Worm (Caenorhabditis elegans) whole organism, L1 larva: ENCODE data around the gene xpf-1.

ENCODE experiments used
- C04F5.9 ChIP-seq: sonication (generic microtip); optimal IDR thresholded peaks from 2 replicates; lab custom pipeline; 2016; ENCODE audit warnings: missing genetic modification characterization, missing compliant biosample characterization
- C34B4.2 ChIP-seq: sonication (generic microtip); optimal IDR thresholded peaks from 2 replicates; lab custom pipeline; 2017; ENCODE audit warnings: mild to moderate bottlenecking, missing genetic modification characterization, missing compliant biosample characterization
- F16B12.6 ChIP-seq: fragments of 150-350 bp; optimal IDR thresholded peaks from 2 replicates; lab custom pipeline; 2014; ENCODE audit warnings: missing biosample characterization, missing genetic modification characterization
- aha-1 ChIP-seq: fragments of 150-350 bp; optimal IDR thresholded peaks from 2 replicates; lab custom pipeline; 2014; ENCODE audit warnings: missing biosample characterization, missing genetic modification characterization
- alr-1 ChIP-seq: fragments of 200-800 bp; sonication (Bioruptor generic); optimal IDR thresholded peaks from 2 replicates; lab custom pipeline; 2018; ENCODE audit warnings: borderline replicate concordance, mild to moderate bottlenecking, missing genetic modification characterization, missing compliant biosample characterization
- aly-2 ChIP-seq: fragments of 150-350 bp; optimal IDR thresholded peaks from 2 replicates; lab custom pipeline; 2014; ENCODE audit warnings: missing biosample characterization, missing genetic modification characterization
- blmp-1 ChIP-seq: fragments of 150-350 bp; optimal IDR thresholded peaks from 2 replicates; lab custom pipeline; 2014; ENCODE audit warnings: missing biosample characterization, missing genetic modification characterization
- ceh-8 ChIP-seq: fragments of 200-800 bp; sonication (Bioruptor generic); optimal IDR thresholded peaks from 2 replicates; lab custom pipeline; 2018; ENCODE audit warnings: mild to moderate bottlenecking, missing genetic modification characterization, moderate library complexity, missing compliant biosample characterization
- ceh-82 ChIP-seq, 3 experiments: fragments of 150-350 bp in 1 of 3; sonication (generic microtip) in 2 of 3; optimal IDR thresholded peaks; 2 replicates each; lab custom pipeline; 2014 to 2017; ENCODE audit warnings: missing biosample characterization in 3 of 3, missing genetic modification characterization in 3 of 3
- ceh-88 ChIP-seq: fragments of 200-800 bp; sonication (Bioruptor generic); IDR thresholded peaks from 2 replicates; pipeline ENCODE4 v1.3.6; 2022; ENCODE audit warnings: missing genetic modification characterization, missing compliant biosample characterization
- ces-1 ChIP-seq: fragments of 150-350 bp; optimal IDR thresholded peaks from 2 replicates; lab custom pipeline; 2014; ENCODE audit warnings: missing biosample characterization, missing genetic modification reagents, missing genetic modification characterization
- dpl-1 ChIP-seq, 3 experiments: fragments of 150-350 bp in 2 of 3; sonication (generic microtip) in 1 of 3; optimal IDR thresholded peaks; 2 replicates each; lab custom pipeline; 2014 to 2017; ENCODE audit warnings: missing biosample characterization in 3 of 3, missing genetic modification characterization in 3 of 3, missing genetic modification reagents in 3 of 3
- efl-3 ChIP-seq: fragments of 200-800 bp; sonication (Bioruptor generic); optimal IDR thresholded peaks from 2 replicates; lab custom pipeline; 2018; ENCODE audit warnings: mild to moderate bottlenecking, missing genetic modification characterization, missing compliant biosample characterization
- egl-13 ChIP-seq: sonication (generic microtip); optimal IDR thresholded peaks from 2 replicates; lab custom pipeline; 2016; ENCODE audit warnings: missing genotype, missing genetic modification reagents, missing genetic modification characterization, missing compliant biosample characterization
- egl-27 ChIP-seq, 2 experiments: fragments of 150-350 bp in 1 of 2; sonication (generic microtip); optimal IDR thresholded peaks; 3 replicates each; lab custom pipeline; 2017 to 2018; ENCODE audit warnings: missing biosample characterization in 2 of 2, missing genetic modification characterization in 2 of 2, missing genetic modification reagents in 2 of 2
- hpl-2 ChIP-seq: fragments of 150-350 bp; optimal IDR thresholded peaks from 2 replicates; lab custom pipeline; 2014; ENCODE audit warnings: missing biosample characterization, missing genetic modification reagents, missing genetic modification characterization
- irx-1 ChIP-seq: sonication (generic microtip); optimal IDR thresholded peaks from 2 replicates; lab custom pipeline; 2016; ENCODE audit warnings: missing genetic modification characterization, missing compliant biosample characterization
- lin-13 ChIP-seq: fragments of 150-350 bp; optimal IDR thresholded peaks from 2 replicates; lab custom pipeline; 2014; ENCODE audit warnings: missing biosample characterization, missing genetic modification reagents, missing genetic modification characterization
- lin-14 ChIP-seq: fragments of 200-800 bp; sonication (Bioruptor generic); optimal IDR thresholded peaks from 2 replicates; lab custom pipeline; 2018; ENCODE audit warnings: mild to moderate bottlenecking, missing genetic modification characterization, moderate library complexity, missing compliant biosample characterization
- lin-15B ChIP-seq: fragments of 150-350 bp; sonication (generic microtip); optimal IDR thresholded peaks from 3 replicates; lab custom pipeline; 2014; ENCODE audit warnings: missing biosample characterization, missing genetic modification characterization
- lir-3 ChIP-seq: sonication (generic microtip); optimal IDR thresholded peaks from 2 replicates; lab custom pipeline; 2016; ENCODE audit warnings: mild to moderate bottlenecking, missing genetic modification characterization, moderate library complexity, missing compliant biosample characterization; ENCODE audit not compliant: poor library complexity
- mab-9 ChIP-seq: fragments of 200-800 bp; sonication (Bioruptor generic); IDR thresholded peaks from 2 replicates; pipeline ENCODE4 v1.3.6; 2022; ENCODE audit warnings: missing genetic modification reagents, missing genetic modification characterization, missing compliant biosample characterization
- mdl-1 ChIP-seq, 2 experiments: fragments of 150-350 bp; optimal IDR thresholded peaks; 2 replicates each; lab custom pipeline; 2014 to 2017; ENCODE audit warnings: missing biosample characterization in 2 of 2, missing genetic modification characterization in 2 of 2, inconsistent platforms in 1 of 2
- mef-2 ChIP-seq: fragments of 150-350 bp; optimal IDR thresholded peaks from 2 replicates; lab custom pipeline; 2014; ENCODE audit warnings: missing biosample characterization, missing genetic modification characterization
- nhr-28 ChIP-seq: fragments of 150-350 bp; optimal IDR thresholded peaks from 2 replicates; lab custom pipeline; 2014; ENCODE audit warnings: missing biosample characterization, missing genetic modification characterization
- nhr-71 ChIP-seq: sonication (generic microtip); optimal IDR thresholded peaks from 2 replicates; lab custom pipeline; 2016; ENCODE audit warnings: mild to moderate bottlenecking, missing genetic modification characterization, moderate library complexity, missing compliant biosample characterization
- nhr-85 ChIP-seq: sonication (generic microtip); peaks from one replicate; lab custom pipeline; 2016; ENCODE audit warnings: missing genetic modification characterization, inconsistent platforms, missing compliant biosample characterization
- pag-3 ChIP-seq: sonication (generic microtip); optimal IDR thresholded peaks from 2 replicates; lab custom pipeline; 2017; ENCODE audit warnings: missing genetic modification characterization, mild to moderate bottlenecking, missing compliant biosample characterization, antibody characterized with exemption, borderline replicate concordance; ENCODE audit not compliant: insufficient read depth
- pax-3 ChIP-seq: fragments of 200-800 bp; sonication (Bioruptor generic); optimal IDR thresholded peaks from 2 replicates; lab custom pipeline; 2018; ENCODE audit warnings: mild to moderate bottlenecking, missing genetic modification characterization, moderate library complexity, missing compliant biosample characterization
- skn-1 ChIP-seq: fragments of 150-350 bp; optimal IDR thresholded peaks from 2 replicates; lab custom pipeline; 2014; ENCODE audit warnings: missing biosample characterization, missing genetic modification characterization
- snpc-4 ChIP-seq: fragments of 150-350 bp; optimal IDR thresholded peaks from 2 replicates; lab custom pipeline; 2014; ENCODE audit warnings: missing biosample characterization, missing genetic modification characterization
- snu-23 ChIP-seq: sonication (generic microtip); optimal IDR thresholded peaks from 2 replicates; lab custom pipeline; 2016; ENCODE audit warnings: missing genetic modification characterization, missing compliant biosample characterization
- sox-4 ChIP-seq: sonication (generic microtip); optimal IDR thresholded peaks from 2 replicates; lab custom pipeline; 2016; ENCODE audit warnings: missing genetic modification characterization, missing compliant biosample characterization
- sptf-1 ChIP-seq: fragments of 150-350 bp; optimal IDR thresholded peaks from 2 replicates; lab custom pipeline; 2014; ENCODE audit warnings: missing biosample characterization, missing genetic modification characterization
- sup-37 ChIP-seq: fragments of 200-800 bp; sonication (Bioruptor generic); optimal IDR thresholded peaks from 2 replicates; lab custom pipeline; 2018; ENCODE audit warnings: mild to moderate bottlenecking, missing genetic modification characterization, missing compliant biosample characterization
- swsn-7 ChIP-seq: sonication (generic microtip); optimal IDR thresholded peaks from 2 replicates; lab custom pipeline; 2016; ENCODE audit warnings: missing genetic modification characterization, missing compliant biosample characterization
- tbx-2 ChIP-seq: sonication (generic microtip); optimal IDR thresholded peaks from 2 replicates; lab custom pipeline; 2016; ENCODE audit warnings: missing genetic modification characterization, missing compliant biosample characterization
- tlp-1 ChIP-seq: fragments of 150-350 bp; optimal IDR thresholded peaks from 2 replicates; lab custom pipeline; 2014; ENCODE audit warnings: missing biosample characterization, missing genetic modification characterization
- unc-130 ChIP-seq: fragments of 150-350 bp; optimal IDR thresholded peaks from 2 replicates; lab custom pipeline; 2017; ENCODE audit warnings: missing biosample characterization, missing genetic modification characterization, inconsistent platforms
- unc-30 ChIP-seq: sonication (generic microtip); optimal IDR thresholded peaks from 2 replicates; lab custom pipeline; 2017; ENCODE audit warnings: missing biosample characterization, missing genetic modification characterization
- unc-86 ChIP-seq: sonication (generic microtip); optimal IDR thresholded peaks from 2 replicates; lab custom pipeline; 2016; ENCODE audit warnings: missing genetic modification characterization, missing compliant biosample characterization
- vab-15 ChIP-seq: sonication (generic microtip); optimal IDR thresholded peaks from 2 replicates; lab custom pipeline; 2017; ENCODE audit warnings: missing genotype, mild to moderate bottlenecking, missing genetic modification characterization, missing compliant biosample characterization
- xbp-1 ChIP-seq: sonication (generic microtip); optimal IDR thresholded peaks from 2 replicates; lab custom pipeline; 2016; ENCODE audit warnings: missing genetic modification characterization, missing compliant biosample characterization
- zag-1 ChIP-seq: fragments of 150-350 bp; optimal IDR thresholded peaks from 2 replicates; lab custom pipeline; 2014; ENCODE audit warnings: missing biosample characterization, missing genetic modification characterization
- ztf-4 ChIP-seq: fragments of 150-350 bp; optimal IDR thresholded peaks from 2 replicates; lab custom pipeline; 2014; ENCODE audit warnings: missing biosample characterization, missing genetic modification characterization

xpf-1 gene

DNA sequence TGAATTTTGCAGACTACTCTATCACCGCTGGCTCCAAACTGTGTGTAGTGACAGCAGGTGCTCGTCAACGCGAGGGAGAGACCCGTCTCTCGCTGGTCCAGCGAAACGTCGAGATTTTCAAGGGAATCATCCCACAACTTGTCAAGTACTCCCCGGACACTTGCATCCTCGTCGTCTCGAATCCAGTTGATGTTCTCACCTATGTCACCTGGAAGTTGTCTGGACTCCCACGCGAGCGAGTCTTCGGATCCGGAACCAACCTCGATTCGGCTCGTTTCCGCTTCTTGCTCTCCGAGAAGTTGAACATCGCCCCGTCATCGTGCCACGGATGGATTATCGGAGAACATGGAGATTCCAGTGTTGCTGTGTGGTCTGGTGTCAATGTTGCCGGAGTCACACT lies 29.6 kb downstream of the xpf-1 start:
- TF ChIP-seq mdl-1 (tag; optimal IDR thresholded peaks at IDR 0.05; lab: Kevin White, UChicago) (no peak), egl-27 (tag; optimal IDR thresholded peaks at IDR 0.05; lab: Kevin White, UChicago) (no peak), sptf-1 (tag; lab: Kevin White, UChicago) (no peak), xbp-1 (no peak), ces-1 (GFP tag; lab: Kevin White, UChicago) (no peak), snpc-4 (tag; lab: Kevin White, UChicago) (no peak)

- TF ChIP-seq irx-1 (tag; lab: Kevin White, UChicago) (no peak), C34B4.2 (tag; lab: Kevin White, UChicago) (no peak), egl-13 (no peak), nhr-71 (tag; lab: Kevin White, UChicago) (peak; percentile 30), sptf-1 (tag; lab: Kevin White, UChicago) (no peak)
Measured at ce11 chrII:11726470-11727106, 30.6 kb downstream of the xpf-1 start, which contains the start of gene F13D12.5. F13D12.5 (plus strand) TSS chrII:11726814.

DNA sequence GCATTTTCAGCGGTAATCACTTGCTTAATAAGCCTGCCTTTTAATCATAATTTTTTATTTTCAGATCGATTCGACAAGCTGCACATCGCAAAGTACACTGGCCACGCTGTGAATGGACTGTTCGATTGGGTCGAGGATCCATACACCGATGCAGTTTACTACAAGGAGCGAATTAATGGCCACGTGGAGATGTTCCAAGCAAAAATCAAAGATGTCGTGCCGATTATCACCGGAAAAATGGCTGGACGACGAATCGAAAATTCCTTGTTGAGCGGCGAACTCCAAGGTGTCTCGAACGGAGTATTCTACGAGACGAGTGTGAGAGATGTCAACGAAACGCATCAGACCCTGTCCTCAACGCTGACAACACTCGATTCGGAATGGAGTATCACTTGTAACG lies 31.5 kb downstream of the xpf-1 start:
- TF ChIP-seq alr-1 (tag; lab: Kevin White, UChicago), result no peak
- no peak for TF ChIP-seq unc-130
- TF ChIP-seq aly-2 (tag; lab: Kevin White, UChicago), result no peak
- no peak for TF ChIP-seq vab-15 (tag; lab: Kevin White, UChicago)
- TF ChIP-seq mef-2, result no peak
- TF ChIP-seq tbx-2, result no peak
- TF ChIP-seq dpl-1 (GFP tag; optimal IDR thresholded peaks at IDR 0.05; lab: Kevin White, UChicago), result no peak
- no peak for TF ChIP-seq unc-86 (tag; lab: Kevin White, UChicago)
- no peak for TF ChIP-seq pax-3
- no peak for TF ChIP-seq hpl-2 (GFP tag; lab: Kevin White, UChicago)
- no peak for TF ChIP-seq blmp-1 (tag; lab: Kevin White, UChicago)
- no peak for TF ChIP-seq C04F5.9
- TF ChIP-seq, all 84 proteins: peak for 0

DNA sequence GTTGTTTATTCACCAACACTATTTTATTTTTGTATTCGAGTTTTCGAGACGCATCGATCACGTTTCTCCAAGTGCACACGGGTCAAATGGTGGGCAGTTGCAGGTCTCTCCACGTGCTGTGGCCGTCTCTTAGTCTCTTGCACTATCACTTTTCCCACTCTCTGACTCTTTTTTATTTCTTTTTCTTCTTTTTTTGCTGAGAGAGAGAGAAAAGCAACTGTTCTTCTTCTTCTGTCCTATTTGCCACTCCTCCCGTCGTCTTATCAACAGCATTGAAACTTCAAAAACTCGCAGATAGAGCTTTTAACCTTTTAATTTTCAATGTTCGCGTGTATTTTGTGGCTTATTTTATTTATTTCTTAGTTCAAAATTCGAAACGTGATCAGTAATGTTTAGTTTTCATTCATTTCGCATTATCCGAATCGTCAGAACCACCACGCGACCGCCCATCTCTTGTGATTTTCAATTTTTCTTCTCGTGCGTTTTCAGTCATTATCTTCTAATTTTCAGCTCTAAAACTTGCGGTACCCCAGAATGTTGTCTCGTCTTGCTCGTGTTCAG lies 32.7 kb downstream of the xpf-1 start, which contains the start of gene alh-8:
Gene alh-8, plus strand, starts transcription at position 511 of the 561 bp plus-strand sequence.
- TF ChIP-seq lin-15B (tag; lab: Kevin White, UChicago) (no peak), tlp-1 (tag; lab: Kevin White, UChicago) (no peak), lin-13 (GFP tag; lab: Kevin White, UChicago) (no peak), nhr-85 (tag; lab: Kevin White, UChicago) (peak; percentile 64), skn-1 (tag; lab: Kevin White, UChicago) (peak; percentile 29), ceh-88 (GFP tag; lab: Robert Waterston, UW) (no peak), ces-1 (GFP tag; lab: Kevin White, UChicago) (no peak), ztf-4 (peak; percentile 45), mab-9 (GFP tag; lab: Robert Waterston, UW) (no peak), pag-3 (peak; percentile 40), lin-14 (GFP tag; lab: Kevin White, UChicago) (peak; percentile 86), snu-23 (peak; percentile 86), swsn-7 (tag; lab: Kevin White, UChicago) (peak; percentile 28), unc-86 (tag; lab: Kevin White, UChicago) (no peak), nhr-28 (tag; lab: Kevin White, UChicago) (no peak), zag-1 (tag; lab: Kevin White, UChicago) (no peak), ceh-8 (GFP tag; lab: Kevin White, UChicago) (no peak), aha-1 (tag; lab: Kevin White, UChicago) (no peak), tbx-2 (peak; percentile 47), sptf-1 (tag; lab: Kevin White, UChicago) (no peak), nhr-71 (tag; lab: Kevin White, UChicago) (peak; percentile 86), sup-37 (GFP tag; lab: Kevin White, UChicago) (no peak), unc-130 (peak; percentile 46), lir-3 (peak; percentile 16), ceh-82 (tag; optimal IDR thresholded peaks at IDR 0.05; lab: Kevin White, UChicago) (no peak), unc-30 (no peak), sox-4 (tag; lab: Kevin White, UChicago) (no peak), blmp-1 (tag; lab: Kevin White, UChicago) (peak; percentile 21), mef-2 (no peak), F16B12.6 (tag; lab: Kevin White, UChicago) (no peak), efl-3 (GFP tag; lab: Kevin White, UChicago) (no peak)
